Fruit fly (Drosophila melanogaster) whole organism, embryonic: ENCODE measurements around the gene Pig1.

Source experiments
- B-H1 ChIP-seq: fragments of 200-800 bp; sonication (Bioruptor generic); IDR thresholded peaks from 3 replicates; pipeline ENCODE4 v1.3.6; 2022; ENCODE audit warnings: missing biosample characterization, missing genetic modification characterization
- CG1529 ChIP-seq: fragments of 200-800 bp; sonication (Bioruptor generic); optimal IDR thresholded peaks from 3 replicates; lab custom pipeline; 2018; ENCODE audit warnings: missing biosample characterization, missing genetic modification characterization
- NC2β ChIP-seq: fragments of 200-800 bp; sonication (Bioruptor generic); optimal IDR thresholded peaks from 2 replicates; lab custom pipeline; 2016; ENCODE audit warnings: missing biosample characterization, missing genetic modification characterization
- Neu2 ChIP-seq: fragments of 200-800 bp; sonication (Bioruptor generic); optimal IDR thresholded peaks from 3 replicates; lab custom pipeline; 2016; ENCODE audit warnings: missing biosample characterization, missing genetic modification characterization, borderline replicate concordance
- sisA ChIP-seq: fragments of 200-800 bp; sonication (Bioruptor generic); IDR thresholded peaks from 2 replicates; pipeline ENCODE4 v1.3.6; 2022; ENCODE audit warnings: missing biosample characterization, missing genetic modification characterization

dm6 chrX:3291071-3291660 is 42.1 kb upstream of the Pig1 start:
- TF ChIP-seq Neu2 (GFP tag; lab: Kevin White, UChicago) (no peak), sisA (no peak), NC2β (GFP tag; lab: Kevin White, UChicago) (no peak), B-H1 (GFP tag; lab: Robert Waterston, UW) (no peak), CG1529 (no peak)
